Worm (Caenorhabditis elegans) whole organism, L4 larva: ENCODE data around the gene srt-43.
A peak's percentile ranks its signal among the peaks of the same experiment; 100 is the strongest.

Source experiments
- F10B5.3 ChIP-seq: sonication (generic microtip); optimal IDR thresholded peaks from 2 replicates; lab custom pipeline; 2016; ENCODE audit warnings: mild to moderate bottlenecking, missing genetic modification characterization, missing compliant biosample characterization
- F49E8.2 ChIP-seq: sonication (generic microtip); optimal IDR thresholded peaks from 2 replicates; lab custom pipeline; 2016; ENCODE audit warnings: missing compliant biosample characterization, mild to moderate bottlenecking, missing genetic modification characterization, borderline replicate concordance
- Y48G9A.11 ChIP-seq: fragments of 200-800 bp; sonication (Bioruptor generic); IDR thresholded peaks from 2 replicates; pipeline ENCODE4 v1.3.6; 2022; ENCODE audit warnings: missing genetic modification reagents, missing genetic modification characterization, missing compliant biosample characterization
- Y5F2A.4 ChIP-seq: fragments of 200-800 bp; sonication (Bioruptor generic); optimal IDR thresholded peaks from 2 replicates; lab custom pipeline; 2018; ENCODE audit warnings: mild to moderate bottlenecking, missing genetic modification characterization, missing compliant biosample characterization
- aha-1 ChIP-seq: fragments of 150-350 bp; peaks from one replicate; lab custom pipeline; 2014; ENCODE audit warnings: missing biosample characterization, missing genetic modification characterization
- ama-1 ChIP-seq: fragments of 150-350 bp; optimal IDR thresholded peaks from 2 replicates; lab custom pipeline; 2014; ENCODE audit warnings: inconsistent platforms, mixed read lengths
- ceh-28 ChIP-seq: fragments of 150-350 bp; optimal IDR thresholded peaks from 2 replicates; lab custom pipeline; 2014; ENCODE audit warnings: missing biosample characterization, missing genetic modification reagents, missing genetic modification characterization
- ceh-32 ChIP-seq: sonication (generic microtip); optimal IDR thresholded peaks from 2 replicates; lab custom pipeline; 2016; ENCODE audit warnings: mild to moderate bottlenecking, missing genetic modification characterization, missing compliant biosample characterization; ENCODE audit not compliant: poor library complexity
- cey-2 ChIP-seq: sonication (generic microtip); optimal IDR thresholded peaks from 3 replicates; lab custom pipeline; 2017; ENCODE audit warnings: missing genetic modification characterization, mild to moderate bottlenecking, missing compliant biosample characterization, antibody characterized with exemption, borderline replicate concordance; ENCODE audit not compliant: insufficient read depth
- daf-16 ChIP-seq, 3 experiments: sonication (generic microtip); optimal IDR thresholded peaks; 2 replicates each; lab custom pipeline; 2016 to 2017; ENCODE audit warnings: missing genetic modification characterization in 3 of 3, missing genetic modification reagents in 3 of 3, mild to moderate bottlenecking in 2 of 3, missing compliant biosample characterization in 2 of 3, missing biosample characterization in 1 of 3, moderate library complexity in 1 of 3
- dmd-6 ChIP-seq: fragments of 200-800 bp; sonication (Bioruptor generic); IDR thresholded peaks from 2 replicates; pipeline ENCODE4 v1.3.6; 2022; ENCODE audit warnings: missing genetic modification reagents, missing genetic modification characterization, missing compliant biosample characterization
- dmd-9 ChIP-seq: fragments of 200-800 bp; sonication (Bioruptor generic); IDR thresholded peaks from 2 replicates; pipeline ENCODE4 v1.3.6; 2022; ENCODE audit warnings: missing genetic modification reagents, missing genetic modification characterization, missing compliant biosample characterization
- duxl-1 ChIP-seq: sonication (generic microtip); optimal IDR thresholded peaks from 2 replicates; lab custom pipeline; 2016; ENCODE audit warnings: mild to moderate bottlenecking, missing genetic modification characterization, moderate library complexity, missing compliant biosample characterization; ENCODE audit not compliant: poor library complexity
- dve-1 ChIP-seq: sonication (generic microtip); optimal IDR thresholded peaks from 2 replicates; lab custom pipeline; 2017; ENCODE audit warnings: antibody characterized with exemption, mild to moderate bottlenecking, missing genetic modification characterization, missing compliant biosample characterization; ENCODE audit not compliant: insufficient read depth
- egl-27 ChIP-seq: sonication (generic microtip); optimal IDR thresholded peaks from 3 replicates; lab custom pipeline; 2017; ENCODE audit warnings: missing biosample characterization, missing genetic modification reagents, missing genetic modification characterization
- egl-43 ChIP-seq: fragments of 200-800 bp; sonication (Bioruptor generic); IDR thresholded peaks from 2 replicates; pipeline ENCODE4 v1.3.6; 2022; ENCODE audit warnings: missing genetic modification reagents, missing genetic modification characterization, missing compliant biosample characterization
- gei-8 ChIP-seq: fragments of 200-800 bp; sonication (Bioruptor generic); optimal IDR thresholded peaks from 2 replicates; lab custom pipeline; 2018; ENCODE audit warnings: mild to moderate bottlenecking, missing genetic modification characterization, missing compliant biosample characterization
- hif-1 ChIP-seq, 2 experiments: sonication (generic microtip); optimal IDR thresholded peaks; 2 replicates each; lab custom pipeline; 2016 to 2017; ENCODE audit warnings: missing compliant biosample characterization in 2 of 2, missing genetic modification characterization in 2 of 2, missing genetic modification reagents in 2 of 2, missing genotype in 2 of 2, mild to moderate bottlenecking in 1 of 2
- hlh-11 ChIP-seq: fragments of 200-800 bp; sonication (Bioruptor generic); optimal IDR thresholded peaks from 2 replicates; lab custom pipeline; 2018; ENCODE audit warnings: mild to moderate bottlenecking, missing genetic modification characterization, missing compliant biosample characterization
- hlh-30 ChIP-seq: sonication (generic microtip); optimal IDR thresholded peaks from 2 replicates; lab custom pipeline; 2017; ENCODE audit warnings: antibody characterized with exemption, mild to moderate bottlenecking, missing genetic modification characterization, missing compliant biosample characterization; ENCODE audit not compliant: insufficient read depth
- lir-3 ChIP-seq: sonication (generic microtip); optimal IDR thresholded peaks from 2 replicates; lab custom pipeline; 2016; ENCODE audit warnings: mild to moderate bottlenecking, missing genetic modification characterization, missing compliant biosample characterization
- madf-9 ChIP-seq: fragments of 200-800 bp; sonication (Bioruptor generic); conservative IDR thresholded peaks from 2 replicates; pipeline ENCODE4 v1.3.6; 2022; ENCODE audit warnings: missing genetic modification reagents, missing genetic modification characterization, missing compliant biosample characterization
- mdl-1 ChIP-seq, 2 experiments: fragments of 150-350 bp in 1 of 2; sonication (generic microtip) in 1 of 2; optimal IDR thresholded peaks; 2 replicates each; lab custom pipeline; 2014 to 2017; ENCODE audit warnings: missing biosample characterization in 2 of 2, missing genetic modification characterization in 2 of 2
- mep-1 ChIP-seq: fragments of 150-350 bp; sonication (generic microtip); optimal IDR thresholded peaks from 3 replicates; lab custom pipeline; 2014; ENCODE audit warnings: missing biosample characterization, missing genetic modification characterization
- mes-2 ChIP-seq: sonication (generic microtip); optimal IDR thresholded peaks from 2 replicates; lab custom pipeline; 2016; ENCODE audit warnings: missing genotype, mild to moderate bottlenecking, missing genetic modification characterization, missing compliant biosample characterization; ENCODE audit not compliant: poor library complexity, severe bottlenecking
- mxl-3 ChIP-seq: fragments of 200-800 bp; sonication (Bioruptor generic); optimal IDR thresholded peaks from 2 replicates; lab custom pipeline; 2018; ENCODE audit warnings: mild to moderate bottlenecking, missing genetic modification characterization, missing compliant biosample characterization
- nhr-10 ChIP-seq: fragments of 150-350 bp; optimal IDR thresholded peaks from 2 replicates; lab custom pipeline; 2014; ENCODE audit warnings: missing biosample characterization, missing genetic modification characterization
- nhr-102 ChIP-seq: sonication (generic microtip); optimal IDR thresholded peaks from 2 replicates; lab custom pipeline; 2016; ENCODE audit warnings: mild to moderate bottlenecking, missing genetic modification characterization, moderate library complexity, missing compliant biosample characterization
- nhr-25 ChIP-seq: sonication (generic microtip); optimal IDR thresholded peaks from 2 replicates; lab custom pipeline; 2017; ENCODE audit warnings: missing genetic modification characterization, mild to moderate bottlenecking, missing compliant biosample characterization, antibody characterized with exemption, moderate library complexity, borderline replicate concordance; ENCODE audit not compliant: insufficient read depth
- nhr-28 ChIP-seq: fragments of 150-350 bp; optimal IDR thresholded peaks from 2 replicates; lab custom pipeline; 2014; ENCODE audit warnings: missing biosample characterization, missing genetic modification characterization
- nhr-41 ChIP-seq: fragments of 200-800 bp; sonication (Bioruptor generic); IDR thresholded peaks from 2 replicates; pipeline ENCODE4 v1.3.6; 2022; ENCODE audit warnings: missing genetic modification reagents, missing genetic modification characterization, missing compliant biosample characterization
- nhr-42 ChIP-seq: fragments of 200-800 bp; sonication (Bioruptor generic); IDR thresholded peaks from 2 replicates; pipeline ENCODE4 v1.3.6; 2022; ENCODE audit warnings: missing genetic modification characterization, missing compliant biosample characterization
- nhr-48 ChIP-seq: sonication (generic microtip); optimal IDR thresholded peaks from 2 replicates; lab custom pipeline; 2016; ENCODE audit warnings: mild to moderate bottlenecking, missing genetic modification characterization, missing compliant biosample characterization
- nhr-6 ChIP-seq: fragments of 150-350 bp; optimal IDR thresholded peaks from 2 replicates; lab custom pipeline; 2014; ENCODE audit warnings: missing biosample characterization, missing genetic modification characterization
- nhr-77 ChIP-seq: fragments of 150-350 bp; optimal IDR thresholded peaks from 2 replicates; lab custom pipeline; 2014; ENCODE audit warnings: missing biosample characterization, missing genetic modification characterization
- php-3 ChIP-seq: fragments of 200-800 bp; sonication (Bioruptor generic); IDR thresholded peaks from 2 replicates; pipeline ENCODE4 v1.3.6; 2022; ENCODE audit warnings: missing genetic modification reagents, missing genetic modification characterization, missing compliant biosample characterization
- pqm-1 ChIP-seq: sonication (generic microtip); optimal IDR thresholded peaks from 2 replicates; lab custom pipeline; 2017; ENCODE audit warnings: missing biosample characterization, missing genetic modification characterization
- rbr-2 ChIP-seq: sonication (generic microtip); optimal IDR thresholded peaks from 2 replicates; lab custom pipeline; 2016; ENCODE audit warnings: missing genotype, missing genetic modification characterization, missing compliant biosample characterization
- set-16 ChIP-seq: fragments of 200-800 bp; sonication (Bioruptor generic); IDR thresholded peaks from 2 replicates; pipeline ENCODE4 v1.3.6; 2022; ENCODE audit warnings: missing genetic modification reagents, missing genetic modification characterization, missing compliant biosample characterization
- spr-1 ChIP-seq: sonication (generic microtip); optimal IDR thresholded peaks from 2 replicates; lab custom pipeline; 2016; ENCODE audit warnings: mild to moderate bottlenecking, missing genetic modification characterization, missing compliant biosample characterization
- unc-130 ChIP-seq: sonication (generic microtip); optimal IDR thresholded peaks from 2 replicates; lab custom pipeline; 2016; ENCODE audit warnings: missing genetic modification reagents, missing genetic modification characterization, missing compliant biosample characterization
- vab-7 ChIP-seq: fragments of 200-800 bp; sonication (Bioruptor generic); IDR thresholded peaks from 2 replicates; pipeline ENCODE4 v1.3.6; 2022; ENCODE audit warnings: missing genetic modification reagents, missing genetic modification characterization, missing compliant biosample characterization
- zfp-2 ChIP-seq: sonication (generic microtip); optimal IDR thresholded peaks from 2 replicates; lab custom pipeline; 2016; ENCODE audit warnings: mild to moderate bottlenecking, missing genetic modification characterization, missing compliant biosample characterization
- zip-11 ChIP-seq: fragments of 200-800 bp; sonication (Bioruptor generic); IDR thresholded peaks from 2 replicates; pipeline ENCODE4 v1.3.6; 2022; ENCODE audit warnings: missing genetic modification characterization, missing compliant biosample characterization

Gene srt-43

DNA sequence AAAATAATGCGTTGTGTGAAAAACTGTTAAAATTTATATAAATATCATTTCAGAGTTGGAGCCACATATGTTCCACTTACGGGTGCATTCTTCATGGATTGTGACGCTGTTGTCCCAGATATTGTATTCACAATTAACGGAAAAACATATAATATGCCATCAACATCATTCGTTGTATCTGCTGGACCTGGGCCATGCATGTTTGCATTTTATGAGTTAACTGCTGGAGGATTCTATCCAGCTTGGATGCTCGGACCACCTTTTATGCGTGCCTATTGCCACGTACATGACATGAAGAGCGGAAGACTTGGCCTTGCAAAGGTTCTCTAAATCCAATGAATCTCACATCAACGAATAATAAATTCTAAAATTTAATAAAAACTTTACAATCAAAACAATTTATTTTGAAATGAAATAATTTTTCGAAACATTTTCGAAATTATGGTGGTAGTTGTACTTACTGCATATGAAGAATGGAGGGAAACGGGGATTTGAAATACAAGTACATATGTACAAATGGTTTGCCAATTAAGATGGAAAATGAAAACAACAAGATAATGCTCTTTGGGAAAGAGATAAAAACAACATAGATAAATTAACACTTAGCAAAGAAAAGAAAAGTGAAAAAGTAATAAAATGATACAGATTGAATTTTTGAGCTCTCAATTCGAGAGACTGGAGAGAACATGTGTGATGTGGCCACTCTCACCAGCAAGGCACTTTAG lies 25.1 kb upstream of the srt-43 start (continued):
- TF ChIP-seq nhr-42 (GFP tag; lab: Robert Waterston, UW) (no peak), nhr-102 (peak; percentile 49), nhr-10 (tag; lab: Kevin White, UChicago) (peak; percentile 29), hlh-30 (tag; lab: Kevin White, UChicago) (no peak), mes-2 (tag; lab: Kevin White, UChicago) (peak; percentile 69), mxl-3 (no peak), F10B5.3 (no peak), hif-1 (tag; optimal IDR thresholded peaks at IDR 0.05; lab: Kevin White, UChicago) (no peak), zip-11 (no peak), daf-16 (GFP tag; optimal IDR thresholded peaks at IDR 0.05; lab: Kevin White, UChicago) (no peak), daf-16 (tag; optimal IDR thresholded peaks at IDR 0.05; lab: Kevin White, UChicago) (no peak), ceh-28 (tag; lab: Kevin White, UChicago) (no peak), ceh-32 (no peak), nhr-41 (GFP tag; lab: Robert Waterston, UW) (no peak), duxl-1 (tag; lab: Kevin White, UChicago) (peak; percentile 62), vab-7 (no peak), gei-8 (GFP tag; lab: Kevin White, UChicago) (no peak), dve-1 (tag; lab: Kevin White, UChicago) (peak; percentile 53), unc-130 (no peak), egl-43 (GFP tag; lab: Robert Waterston, UW) (no peak), F49E8.2 (tag; lab: Kevin White, UChicago) (no peak), set-16 (GFP tag; lab: Robert Waterston, UW) (no peak), egl-27 (tag; lab: Kevin White, UChicago) (no peak), dmd-9 (no peak), madf-9 (GFP tag; lab: Robert Waterston, UW) (no peak), zfp-2 (no peak), aha-1 (no peak), mep-1 (tag; lab: Kevin White, UChicago) (peak; percentile 66), spr-1 (peak; percentile 2), cey-2 (tag; lab: Kevin White, UChicago) (no peak), nhr-48 (tag; lab: Kevin White, UChicago) (peak; percentile 13), Y5F2A.4 (GFP tag; lab: Kevin White, UChicago) (no peak), rbr-2 (tag; lab: Kevin White, UChicago) (no peak), nhr-6 (tag; lab: Kevin White, UChicago) (no peak)

DNA sequence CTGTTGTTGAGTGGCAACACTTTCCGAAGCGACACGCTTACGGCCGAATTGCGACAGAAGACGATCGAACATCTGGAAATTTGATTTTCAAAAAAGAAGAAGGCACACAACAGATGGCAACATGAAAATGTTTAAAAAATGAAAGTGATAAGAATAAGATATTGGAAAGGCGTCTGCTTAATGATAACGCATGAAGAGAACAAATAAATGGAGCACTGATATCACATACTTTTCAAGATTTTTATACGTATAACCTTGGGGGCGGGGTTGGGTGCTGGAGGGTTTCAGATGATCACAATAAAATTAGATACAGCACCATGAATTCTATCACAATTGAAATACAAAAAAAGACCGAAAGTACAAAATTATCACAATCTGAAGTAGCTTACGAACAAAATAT lies 24.1 kb upstream of the srt-43 start, which contains the start of gene C15C8.7:
C15C8.7 (minus strand) TSS at position 72 of the 400 bp plus-strand sequence.
- no peak for TF ChIP-seq ceh-28 (tag; lab: Kevin White, UChicago)
- TF ChIP-seq dmd-6 = peak; percentile 46; the same call in 1 of the 2 replicates
- TF ChIP-seq dve-1 (tag; lab: Kevin White, UChicago) = peak; percentile 58
- no peak for TF ChIP-seq lir-3 (tag; lab: Kevin White, UChicago)
- TF ChIP-seq aha-1 = peak; percentile 77
- TF ChIP-seq Y48G9A.11 (GFP tag; lab: Robert Waterston, UW) = no peak
- TF ChIP-seq daf-16 (GFP tag; optimal IDR thresholded peaks at IDR 0.05; lab: Kevin White, UChicago) = no peak
- TF ChIP-seq daf-16 (tag; optimal IDR thresholded peaks at IDR 0.05; lab: Kevin White, UChicago) = peak; percentile 51
- TF ChIP-seq php-3 = 0 out of 2 replicates have a peak, but pooled peaks have one; percentile 28
- peak; percentile 1 for TF ChIP-seq mep-1 (tag; lab: Kevin White, UChicago)
- peak; percentile 84 for TF ChIP-seq pqm-1 (tag; lab: Kevin White, UChicago)
- peak; percentile 50 for TF ChIP-seq hlh-11 (tag; lab: Kevin White, UChicago)
- TF ChIP-seq nhr-25 (tag; lab: Kevin White, UChicago) = no peak
- peak; percentile 37 for TF ChIP-seq nhr-28 (tag; lab: Kevin White, UChicago)
- TF ChIP-seq mdl-1 (tag; optimal IDR thresholded peaks at IDR 0.05; lab: Kevin White, UChicago) = no peak
- TF ChIP-seq nhr-77 = no peak
- peak; percentile 9 for TF ChIP-seq ama-1 (lab: Kevin White, UChicago)
- TF ChIP-seq, all 104 proteins: peak for 10
